Fruit fly (Drosophila melanogaster) whole organism, embryonic: ENCODE measurements around the gene CG5021.
A peak's percentile ranks its signal among the peaks of the same experiment; 100 is the strongest.

ENCODE experiments used
- Adf1 ChIP-seq: fragments of 200-800 bp; sonication (Bioruptor generic); IDR thresholded peaks from 2 replicates; pipeline ENCODE4 v1.3.6; 2022; ENCODE audit warnings: missing biosample characterization, missing genetic modification characterization
- Bgb ChIP-seq: fragments of 200-800 bp; sonication (Bioruptor generic); IDR thresholded peaks from 2 replicates; pipeline ENCODE4 v1.3.6; 2022; ENCODE audit warnings: missing biosample characterization, missing genetic modification characterization; ENCODE audit not compliant: partially characterized antibody
- CG1024 ChIP-seq: fragments of 200-800 bp; sonication (Bioruptor generic); IDR thresholded peaks from 2 replicates; pipeline ENCODE4 v1.3.6; 2022; ENCODE audit warnings: missing biosample characterization, missing genetic modification characterization
- CG10321 ChIP-seq: fragments of 200-800 bp; sonication (Bioruptor generic); IDR thresholded peaks from 2 replicates; pipeline ENCODE4 v1.3.6; 2022; ENCODE audit warnings: missing biosample characterization, missing genetic modification characterization
- CG10431 ChIP-seq: fragments of 200-800 bp; sonication (Bioruptor generic); optimal IDR thresholded peaks from 3 replicates; lab custom pipeline; 2018; ENCODE audit warnings: missing biosample characterization, mild to moderate bottlenecking, missing genetic modification characterization
- CG10543 ChIP-seq: fragments of 200-800 bp; sonication (Bioruptor generic); optimal IDR thresholded peaks from 3 replicates; lab custom pipeline; 2017; ENCODE audit warnings: missing biosample characterization, mild to moderate bottlenecking, missing genetic modification characterization, moderate library complexity
- CG17829 ChIP-seq: fragments of 200-800 bp; optimal IDR thresholded peaks from 2 replicates; lab custom pipeline; 2019; ENCODE audit warnings: missing biosample characterization, mild to moderate bottlenecking, missing genetic modification characterization, moderate library complexity
- CG1832 ChIP-seq: fragments of 200-800 bp; sonication (Bioruptor generic); optimal IDR thresholded peaks from 2 replicates; lab custom pipeline; 2017; ENCODE audit warnings: missing biosample characterization, mild to moderate bottlenecking, missing genetic modification characterization, inconsistent platforms
- CG33213 ChIP-seq: fragments of 200-800 bp; sonication (Bioruptor generic); optimal IDR thresholded peaks from 3 replicates; lab custom pipeline; 2016; ENCODE audit warnings: missing biosample characterization, missing genetic modification characterization
- CG6272 ChIP-seq: fragments of 200-800 bp; sonication (Bioruptor generic); IDR thresholded peaks from 2 replicates; pipeline ENCODE4 v1.3.6; 2022; ENCODE audit warnings: missing biosample characterization, missing genetic modification characterization
- CG6813 ChIP-seq: fragments of 200-800 bp; sonication (Bioruptor generic); optimal IDR thresholded peaks from 2 replicates; lab custom pipeline; 2017; ENCODE audit warnings: missing biosample characterization, missing genetic modification characterization, mild to moderate bottlenecking, moderate library complexity, missing genetic modification reagents
- CG8924 ChIP-seq: fragments of 200-800 bp; optimal IDR thresholded peaks from 3 replicates; lab custom pipeline; 2019; ENCODE audit warnings: missing biosample characterization, mild to moderate bottlenecking, missing genetic modification characterization, moderate library complexity
- Dll ChIP-seq: fragments of 200-800 bp; sonication (Bioruptor generic); IDR thresholded peaks from 4 replicates; pipeline ENCODE4 v1.3.6; 2022; ENCODE audit warnings: missing biosample characterization, missing genetic modification characterization; ENCODE audit not compliant: partially characterized antibody
- GATAe ChIP-seq: fragments of 200-800 bp; sonication (Bioruptor generic); conservative IDR thresholded peaks from 2 replicates; pipeline ENCODE4 v1.3.6; 2022; ENCODE audit warnings: missing biosample characterization, missing genetic modification characterization
- HLH4C ChIP-seq: fragments of 200-800 bp; sonication (Bioruptor generic); IDR thresholded peaks from 3 replicates; pipeline ENCODE4 v1.3.6; 2022; ENCODE audit warnings: missing biosample characterization, missing genetic modification characterization; ENCODE audit not compliant: partially characterized antibody
- HLH54F ChIP-seq: fragments of 200-800 bp; sonication (Bioruptor generic); optimal IDR thresholded peaks from 3 replicates; lab custom pipeline; 2016; ENCODE audit warnings: missing biosample characterization, missing genetic modification characterization
- Hr78 ChIP-seq, 2 experiments: fragments of 200-800 bp in 1 of 2; fragments of >200 bp in 1 of 2; sonication (Bioruptor generic) in 1 of 2; optimal IDR thresholded peaks; 2 replicates each; lab custom pipeline; 2017 to 2019; ENCODE audit warnings: missing biosample characterization in 2 of 2, missing genetic modification characterization in 2 of 2, mild to moderate bottlenecking in 1 of 2, moderate library complexity in 1 of 2
- Nf-YC ChIP-seq: fragments of 200-800 bp; optimal IDR thresholded peaks from 3 replicates; lab custom pipeline; 2019; ENCODE audit warnings: missing biosample characterization, mild to moderate bottlenecking, missing genetic modification characterization, moderate library complexity
- Scr ChIP-seq: fragments of 200-800 bp; sonication (Bioruptor generic); IDR thresholded peaks from 2 replicates; pipeline ENCODE4 v1.3.6; 2022; ENCODE audit warnings: missing biosample characterization, missing genetic modification characterization; ENCODE audit not compliant: partially characterized antibody
- Sry-δ ChIP-seq: fragments of 200-800 bp; sonication (Bioruptor generic); optimal IDR thresholded peaks from 2 replicates; lab custom pipeline; 2016; ENCODE audit warnings: missing biosample characterization, missing genetic modification characterization
- Trl ChIP-seq, 3 experiments: fragments of >200 bp in 2 of 3; fragments of 200-800 bp in 1 of 3; sonication (Bioruptor generic) in 1 of 3; optimal IDR thresholded peaks; 2 replicates in 1 of 3; 3 replicates in 2 of 3; lab custom pipeline; 2016 to 2017; ENCODE audit warnings: missing biosample characterization in 1 of 3, missing genetic modification characterization in 1 of 3
- al ChIP-seq: fragments of 200-800 bp; sonication (Bioruptor generic); IDR thresholded peaks from 2 replicates; pipeline ENCODE4 v1.3.6; 2022; ENCODE audit warnings: missing biosample characterization, missing genetic modification characterization
- amos ChIP-seq: fragments of 200-800 bp; sonication (Bioruptor generic); IDR thresholded peaks from 2 replicates; pipeline ENCODE4 v1.3.6; 2022; ENCODE audit warnings: missing biosample characterization, missing genetic modification characterization; ENCODE audit not compliant: partially characterized antibody
- ato ChIP-seq: fragments of 200-800 bp; sonication (Bioruptor generic); IDR thresholded peaks from 2 replicates; pipeline ENCODE4 v1.3.6; 2022; ENCODE audit warnings: missing biosample characterization, missing genetic modification characterization; ENCODE audit not compliant: partially characterized antibody
- bbx ChIP-seq: fragments of 200-800 bp; sonication (Bioruptor generic); IDR thresholded peaks from 2 replicates; pipeline ENCODE4 v1.3.6; 2022; ENCODE audit warnings: missing biosample characterization, missing genetic modification characterization; ENCODE audit not compliant: partially characterized antibody
- cg ChIP-seq: fragments of 200-800 bp; sonication (Bioruptor generic); optimal IDR thresholded peaks from 3 replicates; lab custom pipeline; 2019; ENCODE audit warnings: missing biosample characterization, mild to moderate bottlenecking, missing genetic modification characterization, moderate library complexity
- chinmo ChIP-seq: fragments of 200-800 bp; sonication (Bioruptor generic); IDR thresholded peaks from 4 replicates; pipeline ENCODE4 v1.3.6; 2022; ENCODE audit warnings: missing biosample characterization, missing genetic modification characterization; ENCODE audit not compliant: partially characterized antibody
- crol ChIP-seq: fragments of 200-800 bp; sonication (Bioruptor generic); IDR thresholded peaks from 2 replicates; pipeline ENCODE4 v1.3.6; 2022; ENCODE audit warnings: missing biosample characterization, missing genetic modification characterization
- dan ChIP-seq: fragments of 200-800 bp; sonication (Bioruptor generic); IDR thresholded peaks from 2 replicates; pipeline ENCODE4 v1.3.6; 2022; ENCODE audit warnings: missing biosample characterization, missing genetic modification characterization
- ftz-f1 ChIP-seq: fragments of 200-800 bp; sonication (Bioruptor generic); optimal IDR thresholded peaks from 2 replicates; lab custom pipeline; 2016; ENCODE audit warnings: missing biosample characterization, missing genetic modification characterization
- gcm ChIP-seq: fragments of 200-800 bp; sonication (Bioruptor generic); optimal IDR thresholded peaks from 2 replicates; lab custom pipeline; 2019; ENCODE audit warnings: missing biosample characterization, mild to moderate bottlenecking, missing genetic modification characterization, moderate library complexity
- gfzf ChIP-seq: fragments of 200-800 bp; sonication (Bioruptor generic); optimal IDR thresholded peaks from 2 replicates; lab custom pipeline; 2016; ENCODE audit warnings: missing biosample characterization, mild to moderate bottlenecking, missing genetic modification characterization, moderate library complexity
- hb ChIP-seq: fragments of 200-800 bp; sonication (Bioruptor generic); IDR thresholded peaks from 3 replicates; pipeline ENCODE4 v1.3.6; 2022; ENCODE audit warnings: missing biosample characterization, missing genetic modification characterization; ENCODE audit not compliant: partially characterized antibody
- kni ChIP-seq: fragments of 200-800 bp; sonication (Bioruptor generic); optimal IDR thresholded peaks from 3 replicates; lab custom pipeline; 2017; ENCODE audit warnings: mild to moderate bottlenecking, missing biosample characterization, missing genetic modification reagents, missing genetic modification characterization
- lilli ChIP-seq: fragments of 200-800 bp; sonication (Bioruptor generic); optimal IDR thresholded peaks from 3 replicates; lab custom pipeline; 2016; ENCODE audit warnings: missing biosample characterization, missing genetic modification characterization
- lov ChIP-seq, 2 experiments: fragments of 200-800 bp in 1 of 2; fragments of >200 bp in 1 of 2; sonication (Bioruptor generic) in 1 of 2; IDR thresholded peaks in 1 of 2; optimal IDR thresholded peaks in 1 of 2; 2 replicates in 1 of 2; 3 replicates in 1 of 2; pipeline versions ENCODE4 v1.3.6 to Lab custom; 2017 to 2022; ENCODE audit warnings: missing biosample characterization in 1 of 2, missing genetic modification characterization in 1 of 2
- p53 ChIP-seq: fragments of 200-800 bp; sonication (Bioruptor generic); optimal IDR thresholded peaks from 2 replicates; lab custom pipeline; 2016; ENCODE audit warnings: missing biosample characterization, missing genetic modification characterization
- pzg ChIP-seq: fragments of 200-800 bp; sonication (Bioruptor generic); optimal IDR thresholded peaks from 3 replicates; lab custom pipeline; 2018; ENCODE audit warnings: missing biosample characterization, mild to moderate bottlenecking, missing genetic modification characterization, moderate library complexity
- sd ChIP-seq: fragments of 200-800 bp; sonication (Bioruptor generic); optimal IDR thresholded peaks from 3 replicates; lab custom pipeline; 2018; ENCODE audit warnings: missing biosample characterization, mild to moderate bottlenecking, missing genetic modification characterization, moderate library complexity
- slbo ChIP-seq: fragments of 200-800 bp; sonication (Bioruptor generic); IDR thresholded peaks from 2 replicates; pipeline ENCODE4 v1.3.6; 2022; ENCODE audit warnings: missing biosample characterization, missing genetic modification characterization
- so ChIP-seq: fragments of 200-800 bp; sonication (Bioruptor generic); IDR thresholded peaks from 3 replicates; pipeline ENCODE4 v1.3.6; 2022; ENCODE audit warnings: missing biosample characterization, missing genetic modification characterization
- sob ChIP-seq: fragments of 200-800 bp; sonication (Bioruptor generic); IDR thresholded peaks from 2 replicates; pipeline ENCODE4 v1.3.6; 2022; ENCODE audit warnings: missing biosample characterization, missing genetic modification characterization
- stwl ChIP-seq: fragments of 200-800 bp; sonication (Bioruptor generic); optimal IDR thresholded peaks from 3 replicates; lab custom pipeline; 2018; ENCODE audit warnings: missing biosample characterization, mild to moderate bottlenecking, missing genetic modification characterization, moderate library complexity
- unpg ChIP-seq: fragments of 200-800 bp; sonication (Bioruptor generic); optimal IDR thresholded peaks from 3 replicates; lab custom pipeline; 2018; ENCODE audit warnings: missing biosample characterization, mild to moderate bottlenecking, missing genetic modification characterization, moderate library complexity
- vfl ChIP-seq: fragments of 200-800 bp; sonication (Bioruptor generic); optimal IDR thresholded peaks from 2 replicates; lab custom pipeline; 2016; ENCODE audit warnings: missing biosample characterization, missing genetic modification characterization
- wdn ChIP-seq: fragments of 200-800 bp; sonication (Bioruptor generic); IDR thresholded peaks from 2 replicates; pipeline ENCODE4 v1.3.6; 2022; ENCODE audit warnings: missing biosample characterization, missing genetic modification characterization
- z ChIP-seq: fragments of 200-800 bp; sonication (Bioruptor generic); IDR thresholded peaks from 3 replicates; pipeline ENCODE4 v1.3.6; 2022; ENCODE audit warnings: missing biosample characterization, missing genetic modification characterization

Gene CG5021

DNA sequence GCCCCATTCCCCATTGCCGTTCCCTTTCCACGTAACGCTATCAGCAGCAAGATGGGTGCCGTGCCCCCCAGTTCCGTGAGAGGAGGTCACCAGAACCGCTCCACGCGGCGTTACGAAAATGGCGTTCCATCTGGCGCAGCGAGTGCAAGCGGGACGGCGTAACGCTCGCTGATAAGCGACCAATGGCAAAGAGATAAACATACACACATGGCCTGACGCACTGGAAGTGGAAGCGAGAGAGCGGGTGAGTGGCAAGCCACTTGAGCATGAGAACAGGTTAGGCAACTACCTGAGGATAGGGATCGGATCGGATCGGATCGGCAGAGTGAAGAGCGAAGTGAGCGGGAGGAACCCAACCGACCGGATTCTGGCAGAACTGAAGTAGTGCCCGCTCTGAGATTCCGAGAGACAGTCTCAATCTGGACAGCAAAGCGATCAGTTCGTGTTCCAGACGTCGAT is 38.2 kb downstream of the CG5021 start, which contains the start of gene Doc3 (continued):
- TF ChIP-seq slbo (GFP tag; lab: Robert Waterston, UW) (peak; percentile 23; the same call in 1 of the 2 replicates), Hr78 (GFP tag; optimal IDR thresholded peaks at IDR 0.05; lab: Kevin White, UChicago) (peak in 1 of 2 experiments; percentile 94), Trl (optimal IDR thresholded peaks at IDR 0.05; lab: Kevin White, UChicago) (peak; percentile 49 to 60), Trl (GFP tag; optimal IDR thresholded peaks at IDR 0.05; lab: Kevin White, UChicago) (no peak), kni (GFP tag; lab: Kevin White, UChicago) (peak; percentile 83), CG10321 (GFP tag; lab: Robert Waterston, UW) (peak; percentile 96), cg (GFP tag; lab: Kevin White, UChicago) (peak; percentile 60), p53 (GFP tag; lab: Kevin White, UChicago) (no peak), gfzf (GFP tag; lab: Kevin White, UChicago) (no peak), ato (no peak), hb (no peak), CG6272 (GFP tag; lab: Robert Waterston, UW) (no peak), CG17829 (peak; percentile 68), CG10431 (GFP tag; lab: Kevin White, UChicago) (no peak), wdn (no peak), unpg (no peak), Nf-YC (tag; lab: Kevin White, UChicago) (peak; percentile 99), so (GFP tag; lab: Robert Waterston, UW) (0 out of 3 replicates have a peak, but pooled peaks have one; percentile 24), Sry-δ (GFP tag; lab: Kevin White, UChicago) (no peak), HLH54F (no peak), CG6813 (GFP tag; lab: Kevin White, UChicago) (no peak), sob (no peak), Adf1 (GFP tag; lab: Robert Waterston, UW) (peak; percentile 52; the same call in 1 of the 2 replicates), al (GFP tag; lab: Robert Waterston, UW) (no peak), GATAe (GFP tag; lab: Robert Waterston, UW) (peak; percentile 82), CG33213 (GFP tag; lab: Kevin White, UChicago) (no peak), vfl (GFP tag; lab: Kevin White, UChicago) (peak; percentile 38), HLH4C (GFP tag; lab: Robert Waterston, UW) (0 out of 3 replicates have a peak, but pooled peaks have one; percentile 41), CG10543 (peak; percentile 70), z (GFP tag; lab: Robert Waterston, UW) (peak; percentile 64; the same call in 1 of the 3 replicates), Bgb (GFP tag; lab: Robert Waterston, UW) (peak; percentile 32; the same call in 1 of the 2 replicates), gcm (GFP tag; lab: Kevin White, UChicago) (peak; percentile 11), dan (GFP tag; lab: Robert Waterston, UW) (no peak), CG8924 (tag; lab: Kevin White, UChicago) (no peak), crol (GFP tag; lab: Robert Waterston, UW) (peak; percentile 90), CG1024 (GFP tag; lab: Robert Waterston, UW) (no peak), sd (tag; lab: Kevin White, UChicago) (peak; percentile 70), bbx (GFP tag; lab: Robert Waterston, UW) (0 out of 2 replicates have a peak, but pooled peaks have one; percentile 36), pzg (no peak), stwl (tag; lab: Kevin White, UChicago) (no peak), Dll (GFP tag; lab: Robert Waterston, UW) (0 out of 4 replicates have a peak, but pooled peaks have one; percentile 44), ftz-f1 (GFP tag; lab: Kevin White, UChicago) (peak; percentile 85), CG1832 (GFP tag; lab: Kevin White, UChicago) (peak; percentile 92), amos (GFP tag; lab: Robert Waterston, UW) (0 out of 2 replicates have a peak, but pooled peaks have one; percentile 7), Scr (peak; percentile 35; the same call in 1 of the 2 replicates), chinmo (peak; percentile 88; the same call in 2 of the 4 replicates), lilli (GFP tag; lab: Kevin White, UChicago) (no peak), lov (optimal IDR thresholded peaks at IDR 0.05; lab: Kevin White, UChicago) (no peak), lov (GFP tag; IDR thresholded peaks at IDR 0.05; lab: Robert Waterston, UW) (0 out of 3 replicates have a peak, but pooled peaks have one; percentile 28)
